Worm (Caenorhabditis elegans) whole organism, L4/young adult: ENCODE measurements around the gene sra-30.

Experiments
- W03F9.2 ChIP-seq: fragments of 150-350 bp; optimal IDR thresholded peaks from 2 replicates; lab custom pipeline; 2014; ENCODE audit warnings: missing biosample characterization, missing genetic modification characterization
- him-1 ChIP-seq: sonication (generic microtip); optimal IDR thresholded peaks from 2 replicates; lab custom pipeline; 2016; ENCODE audit warnings: missing genotype, missing genetic modification reagents, missing genetic modification characterization, missing compliant biosample characterization

ce11 chrIV:15202923-15203322, at the start of gene sra-30:
- no peak for TF ChIP-seq him-1 (tag; lab: Kevin White, UChicago)
- no peak for TF ChIP-seq W03F9.2 (tag; lab: Kevin White, UChicago)
